Fruit fly (Drosophila melanogaster) whole organism: ENCODE measurements around the gene CG34462.

ENCODE experiments used
- CG8478 ChIP-seq: fragments of >200 bp; optimal IDR thresholded peaks from 2 replicates; lab custom pipeline; 2018; ENCODE audit warnings: inconsistent platforms
- pan ChIP-seq: fragments of >200 bp; optimal IDR thresholded peaks from 2 replicates; lab custom pipeline; 2017

dm6 chr3L:8371538-8371937 is 43.2 kb downstream of the CG34462 start:
- no peak for TF ChIP-seq pan (lab: Kevin White, UChicago)
- no peak for TF ChIP-seq CG8478
